Worm (Caenorhabditis elegans) whole organism, L2 larva: ENCODE results near the gene ZK84.5.
"Not testable (repeated sequence)": the region's sequence is repeated elsewhere in the genome, so short reads cannot be mapped to it uniquely, and the experiment has no call there.

Experiments used
- blmp-1 ChIP-seq: sonication (generic microtip); optimal IDR thresholded peaks from 2 replicates; lab custom pipeline; 2017; ENCODE audit warnings: missing genetic modification characterization, mild to moderate bottlenecking, missing compliant biosample characterization, antibody characterized with exemption, moderate library complexity; ENCODE audit not compliant: insufficient read depth
- elt-3 ChIP-seq: sonication (generic microtip); optimal IDR thresholded peaks from 2 replicates; lab custom pipeline; 2017; ENCODE audit warnings: missing biosample characterization, missing genetic modification characterization
- fos-1 ChIP-seq: fragments of 150-350 bp; optimal IDR thresholded peaks from 2 replicates; lab custom pipeline; 2014; ENCODE audit warnings: missing biosample characterization, missing genetic modification characterization
- lin-11 ChIP-seq: fragments of 150-350 bp; sonication (generic microtip); optimal IDR thresholded peaks from 2 replicates; lab custom pipeline; 2014; ENCODE audit warnings: missing biosample characterization, missing genetic modification characterization, inconsistent platforms, mixed read lengths
- lin-13 ChIP-seq: fragments of 150-350 bp; optimal IDR thresholded peaks from 2 replicates; lab custom pipeline; 2014; ENCODE audit warnings: missing biosample characterization, missing genetic modification reagents, missing genetic modification characterization
- lsy-2 ChIP-seq, 2 experiments: fragments of 150-350 bp in 1 of 2; sonication (generic microtip) in 1 of 2; optimal IDR thresholded peaks; 2 replicates each; lab custom pipeline; 2014 to 2017; ENCODE audit warnings: missing biosample characterization in 2 of 2, missing genetic modification characterization in 2 of 2
- nhr-10 ChIP-seq: sonication (generic microtip); optimal IDR thresholded peaks from 2 replicates; lab custom pipeline; 2017; ENCODE audit warnings: missing biosample characterization, missing genetic modification characterization
- nhr-12 ChIP-seq: fragments of 150-350 bp; optimal IDR thresholded peaks from 2 replicates; lab custom pipeline; 2014; ENCODE audit warnings: missing biosample characterization, missing genetic modification characterization
- nhr-237 ChIP-seq: fragments of 150-350 bp; optimal IDR thresholded peaks from 2 replicates; lab custom pipeline; 2014; ENCODE audit warnings: missing biosample characterization, missing genetic modification characterization
- unc-39 ChIP-seq: fragments of 150-350 bp; optimal IDR thresholded peaks from 2 replicates; lab custom pipeline; 2014; ENCODE audit warnings: missing biosample characterization, missing genetic modification characterization
- zag-1 ChIP-seq: fragments of 150-350 bp; optimal IDR thresholded peaks from 2 replicates; lab custom pipeline; 2014; ENCODE audit warnings: missing biosample characterization, missing genetic modification characterization

DNA sequence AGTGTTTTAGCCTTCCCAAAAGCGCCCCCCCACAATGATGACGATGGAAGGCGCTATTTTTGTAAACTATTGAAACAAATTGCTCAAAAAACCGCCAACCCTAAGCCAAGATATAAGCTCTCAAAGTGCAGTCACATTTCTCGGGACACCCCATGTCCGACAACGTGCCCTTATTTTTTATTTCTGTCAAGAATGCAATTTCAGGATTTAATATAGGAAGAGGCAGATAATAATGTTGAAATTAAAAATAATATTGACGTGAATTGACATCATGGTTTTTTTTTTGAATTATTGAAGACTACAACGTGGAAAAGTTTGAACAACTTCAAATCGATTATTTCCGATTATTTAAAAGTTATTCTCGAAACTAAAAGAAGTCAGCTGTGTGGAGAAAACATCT, 2.3 kb downstream of the ZK84.5 start, which contains the start of gene ZK84.2:
- TF ChIP-seq lin-11; nhr-10 (tag; lab: Kevin White, UChicago); blmp-1 (tag; lab: Kevin White, UChicago); elt-3 (tag; lab: Kevin White, UChicago); zag-1; lin-13 (GFP tag; lab: Kevin White, UChicago); unc-39 (tag; lab: Kevin White, UChicago); nhr-12 (tag; lab: Kevin White, UChicago); lsy-2 (tag; optimal IDR thresholded peaks at IDR 0.05; lab: Kevin White, UChicago); fos-1; nhr-237 (tag; lab: Kevin White, UChicago): not testable (repeated sequence)
